In genomic region chr3L:17485280-17485792, dm6 we compare ENCODE assay signal across 1 fruit fly cellular context.
TF ChIP-seq lines count a peak whose summit lies in the region.

No protein-coding gene starts in this region.

TF ChIP-seq in whole organism, embryonic, 481 proteins besides CTCF, POLR2A, EP300 and RAD21 (continued from another document and continues in another):
- TF ChIP-seq CG31441 (GFP tag; IDR thresholded peaks at IDR 0.05; lab: Robert Waterston, UW) (peak; percentile 85), Poxn (GFP tag; IDR thresholded peaks at IDR 0.05; lab: Robert Waterston, UW) (no peak), odd (GFP tag; optimal IDR thresholded peaks at IDR 0.05; lab: Kevin White, UChicago) (peak; percentile 88), Dip3 (GFP tag; optimal IDR thresholded peaks at IDR 0.05; lab: Kevin White, UChicago) (no peak), CG11504 (tag; optimal IDR thresholded peaks at IDR 0.05; lab: Kevin White, UChicago) (peak; percentile 63), CG34422 (GFP tag; IDR thresholded peaks at IDR 0.05; lab: Robert Waterston, UW) (peak; percentile 37; the same call in 2 of the 3 replicates), CG17385 (GFP tag; optimal IDR thresholded peaks at IDR 0.05; lab: Kevin White, UChicago) (peak; percentile 71), CG11398 (GFP tag; optimal IDR thresholded peaks at IDR 0.05; lab: Kevin White, UChicago) (peak; percentile 64), CG13775 (GFP tag; optimal IDR thresholded peaks at IDR 0.05; lab: Kevin White, UChicago) (peak; percentile 15), CG8924 (tag; optimal IDR thresholded peaks at IDR 0.05; lab: Kevin White, UChicago) (peak; percentile 81), Chrac-16 (GFP tag; optimal IDR thresholded peaks at IDR 0.05; lab: Kevin White, UChicago) (peak; percentile 38), CG12104 (GFP tag; optimal IDR thresholded peaks at IDR 0.05; lab: Kevin White, UChicago) (peak; percentile 52), Dref (GFP tag; IDR thresholded peaks at IDR 0.05; lab: Robert Waterston, UW) (no peak), GATAe (GFP tag; conservative IDR thresholded peaks at IDR 0.05; lab: Robert Waterston, UW) (no peak), pfk (GFP tag; optimal IDR thresholded peaks at IDR 0.05; lab: Kevin White, UChicago) (peak; percentile 69), CG8281 (tag; optimal IDR thresholded peaks at IDR 0.05; lab: Kevin White, UChicago) (peak; percentile 87), Hand (GFP tag; optimal IDR thresholded peaks at IDR 0.05; lab: Kevin White, UChicago) (no peak), CG11723 (GFP tag; optimal IDR thresholded peaks at IDR 0.05; lab: Kevin White, UChicago) (peak; percentile 87), hkb (optimal IDR thresholded peaks at IDR 0.05; lab: Kevin White, UChicago) (no peak), hkb (GFP tag; IDR thresholded peaks at IDR 0.05; lab: Robert Waterston, UW) (peak; percentile 66), C15 (GFP tag; IDR thresholded peaks at IDR 0.05; lab: Robert Waterston, UW) (no peak), dm (GFP tag; optimal IDR thresholded peaks at IDR 0.05; lab: Kevin White, UChicago) (no peak), MTF-1 (GFP tag; optimal IDR thresholded peaks at IDR 0.05; lab: Kevin White, UChicago; ENCODE audit: borderline replicate concordance) (peak; percentile 96), tin (GFP tag; optimal IDR thresholded peaks at IDR 0.05; lab: Kevin White, UChicago) (peak; percentile 27), bcd (GFP tag; optimal IDR thresholded peaks at IDR 0.05; lab: Kevin White, UChicago) (peak; percentile 71), CG8765 (GFP tag; IDR thresholded peaks at IDR 0.05; lab: Robert Waterston, UW) (no peak), Oaz (GFP tag; IDR thresholded peaks at IDR 0.05; lab: Robert Waterston, UW) (0 out of 2 replicates have a peak, but pooled peaks have one; percentile 15), unc-4 (GFP tag; IDR thresholded peaks at IDR 0.05; lab: Robert Waterston, UW; ENCODE audit: partially characterized antibody) (no peak), Six4 (GFP tag; optimal IDR thresholded peaks at IDR 0.05; lab: Kevin White, UChicago) (peak; percentile 66), E2f2 (GFP tag; IDR thresholded peaks at IDR 0.05; lab: Robert Waterston, UW) (peak; percentile 19; the same call in 1 of the 2 replicates), CG6683 (GFP tag; optimal IDR thresholded peaks at IDR 0.05; lab: Kevin White, UChicago) (peak; percentile 17), D19B (GFP tag; optimal IDR thresholded peaks at IDR 0.05; lab: Kevin White, UChicago) (no peak), stc (GFP tag; IDR thresholded peaks at IDR 0.05; lab: Robert Waterston, UW) (peak; percentile 66; the same call in 1 of the 2 replicates), Bdp1 (GFP tag; optimal IDR thresholded peaks at IDR 0.05; lab: Kevin White, UChicago) (peak; percentile 35), CG4328 (GFP tag; optimal IDR thresholded peaks at IDR 0.05; lab: Kevin White, UChicago) (peak; percentile 76), CG9609 (GFP tag; optimal IDR thresholded peaks at IDR 0.05; lab: Kevin White, UChicago) (no peak), cas (GFP tag; IDR thresholded peaks at IDR 0.05; lab: Robert Waterston, UW) (no peak), CG12236 (GFP tag; optimal IDR thresholded peaks at IDR 0.05; lab: Kevin White, UChicago) (peak; percentile 86), MBD-R2 (GFP tag; IDR thresholded peaks at IDR 0.05; lab: Robert Waterston, UW) (no peak), mam (GFP tag; optimal IDR thresholded peaks at IDR 0.05; lab: Kevin White, UChicago) (no peak), psq (GFP tag; optimal IDR thresholded peaks at IDR 0.05; lab: Kevin White, UChicago) (peak; percentile 12), CG5180 (GFP tag; optimal IDR thresholded peaks at IDR 0.05; lab: Kevin White, UChicago) (peak; percentile 80), CG6175 (GFP tag; IDR thresholded peaks at IDR 0.05; lab: Robert Waterston, UW) (no peak), h (optimal IDR thresholded peaks at IDR 0.05; lab: Kevin White, UChicago) (no peak), CG11560 (tag; IDR thresholded peaks at IDR 0.05; lab: Robert Waterston, UW) (no peak), chinmo (GFP tag; IDR thresholded peaks at IDR 0.05; lab: Robert Waterston, UW; ENCODE audit: partially characterized antibody) (0 out of 4 replicates have a peak, but pooled peaks have one; percentile 23), zfh2 (GFP tag; optimal IDR thresholded peaks at IDR 0.05; lab: Kevin White, UChicago) (no peak), CG10321 (GFP tag; IDR thresholded peaks at IDR 0.05; lab: Robert Waterston, UW) (no peak), CG12219 (GFP tag; optimal IDR thresholded peaks at IDR 0.05; lab: Kevin White, UChicago) (peak; percentile 84), CG16815 (GFP tag; optimal IDR thresholded peaks at IDR 0.05; lab: Kevin White, UChicago) (no peak), CG10209 (GFP tag; optimal IDR thresholded peaks at IDR 0.05; lab: Kevin White, UChicago) (peak; percentile 79), CG7357 (GFP tag; IDR thresholded peaks at IDR 0.05; lab: Robert Waterston, UW) (no peak), Neu2 (GFP tag; optimal IDR thresholded peaks at IDR 0.05; lab: Kevin White, UChicago; ENCODE audit: borderline replicate concordance) (no peak), ems (GFP tag; optimal IDR thresholded peaks at IDR 0.05; lab: Kevin White, UChicago) (no peak), gro (GFP tag; optimal IDR thresholded peaks at IDR 0.05; lab: Kevin White, UChicago) (no peak), CG10431 (GFP tag; optimal IDR thresholded peaks at IDR 0.05; lab: Kevin White, UChicago) (peak; percentile 95), CG16779 (GFP tag; IDR thresholded peaks at IDR 0.05; lab: Robert Waterston, UW) (no peak), Ravus (GFP tag; IDR thresholded peaks at IDR 0.05; lab: Robert Waterston, UW) (no peak), Bgb (GFP tag; IDR thresholded peaks at IDR 0.05; lab: Robert Waterston, UW; ENCODE audit: partially characterized antibody) (no peak), CG1792 (GFP tag; optimal IDR thresholded peaks at IDR 0.05; lab: Kevin White, UChicago) (peak; percentile 73), ac (GFP tag; optimal IDR thresholded peaks at IDR 0.05; lab: Kevin White, UChicago) (peak; percentile 92), CG11085 (GFP tag; IDR thresholded peaks at IDR 0.05; lab: Robert Waterston, UW) (no peak), CG4820 (GFP tag; optimal IDR thresholded peaks at IDR 0.05; lab: Kevin White, UChicago) (peak; percentile 58), CG11093 (GFP tag; IDR thresholded peaks at IDR 0.05; lab: Robert Waterston, UW) (0 out of 3 replicates have a peak, but pooled peaks have one; percentile 30), CG4854 (GFP tag; optimal IDR thresholded peaks at IDR 0.05; lab: Kevin White, UChicago) (peak; percentile 67), CkIIα-i1 (GFP tag; IDR thresholded peaks at IDR 0.05; lab: Robert Waterston, UW) (no peak), repo (GFP tag; optimal IDR thresholded peaks at IDR 0.05; lab: Kevin White, UChicago) (peak; percentile 69), pros (GFP tag; optimal IDR thresholded peaks at IDR 0.05; lab: Kevin White, UChicago) (peak; percentile 12), HmgD (GFP tag; optimal IDR thresholded peaks at IDR 0.05; lab: Kevin White, UChicago) (peak; percentile 21), Lim3 (GFP tag; IDR thresholded peaks at IDR 0.05; lab: Robert Waterston, UW) (no peak), Nf-YB (GFP tag; optimal IDR thresholded peaks at IDR 0.05; lab: Kevin White, UChicago) (peak; percentile 66), shn (GFP tag; optimal IDR thresholded peaks at IDR 0.05; lab: Kevin White, UChicago) (peak; percentile 38), Dad (GFP tag; optimal IDR thresholded peaks at IDR 0.05; lab: Kevin White, UChicago) (no peak), CG13894 (tag; optimal IDR thresholded peaks at IDR 0.05; lab: Kevin White, UChicago) (no peak), CG14050 (GFP tag; IDR thresholded peaks at IDR 0.05; lab: Robert Waterston, UW) (no peak), CG2129 (GFP tag; IDR thresholded peaks at IDR 0.05; lab: Robert Waterston, UW; ENCODE audit: partially characterized antibody) (no peak), CG12659 (GFP tag; optimal IDR thresholded peaks at IDR 0.05; lab: Kevin White, UChicago) (peak; percentile 40), CG9727 (GFP tag; optimal IDR thresholded peaks at IDR 0.05; lab: Kevin White, UChicago) (peak; percentile 80), da (GFP tag; optimal IDR thresholded peaks at IDR 0.05; lab: Kevin White, UChicago) (peak; percentile 40), zen (tag; optimal IDR thresholded peaks at IDR 0.05; lab: Kevin White, UChicago) (peak; percentile 36), CG3281 (GFP tag; optimal IDR thresholded peaks at IDR 0.05; lab: Kevin White, UChicago) (peak; percentile 24), schlank (tag; optimal IDR thresholded peaks at IDR 0.05; lab: Kevin White, UChicago) (no peak), CG7372 (GFP tag; IDR thresholded peaks at IDR 0.05; lab: Robert Waterston, UW) (no peak), tup (GFP tag; optimal IDR thresholded peaks at IDR 0.05; lab: Kevin White, UChicago) (peak; percentile 62), btn (GFP tag; optimal IDR thresholded peaks at IDR 0.05; lab: Kevin White, UChicago) (peak; percentile 43), D19A (tag; optimal IDR thresholded peaks at IDR 0.05; lab: Kevin White, UChicago) (peak; percentile 70), salm (tag; optimal IDR thresholded peaks at IDR 0.05; lab: Kevin White, UChicago) (peak; percentile 90), dati (GFP tag; IDR thresholded peaks at IDR 0.05; lab: Robert Waterston, UW) (no peak), knrl (GFP tag; IDR thresholded peaks at IDR 0.05; lab: Robert Waterston, UW; ENCODE audit: partially characterized antibody) (no peak), Nf-YC (tag; optimal IDR thresholded peaks at IDR 0.05; lab: Kevin White, UChicago) (no peak), ttk (GFP tag; IDR thresholded peaks at IDR 0.05; lab: Robert Waterston, UW) (no peak), sim (GFP tag; IDR thresholded peaks at IDR 0.05; lab: Robert Waterston, UW) (peak; percentile 82; the same call in 1 of the 2 replicates), jing (GFP tag; optimal IDR thresholded peaks at IDR 0.05; lab: Kevin White, UChicago) (no peak), Ets65A (GFP tag; lab: Kevin White, UChicago) (peak; percentile 80), az2 (GFP tag; optimal IDR thresholded peaks at IDR 0.05; lab: Kevin White, UChicago) (peak; percentile 39), Dll (GFP tag; IDR thresholded peaks at IDR 0.05; lab: Robert Waterston, UW; ENCODE audit: partially characterized antibody) (no peak), CG15514 (GFP tag; optimal IDR thresholded peaks at IDR 0.05; lab: Kevin White, UChicago) (no peak), Sry-δ (GFP tag; optimal IDR thresholded peaks at IDR 0.05; lab: Kevin White, UChicago) (peak; percentile 26), CG31365 (tag; optimal IDR thresholded peaks at IDR 0.05; lab: Kevin White, UChicago) (peak; percentile 80), Usf (GFP tag; optimal IDR thresholded peaks at IDR 0.05; lab: Kevin White, UChicago) (peak; percentile 18), gcm2 (GFP tag; optimal IDR thresholded peaks at IDR 0.05; lab: Kevin White, UChicago) (no peak), nmo (GFP tag; optimal IDR thresholded peaks at IDR 0.05; lab: Kevin White, UChicago) (peak; percentile 57), CG6813 (GFP tag; optimal IDR thresholded peaks at IDR 0.05; lab: Kevin White, UChicago) (peak; percentile 95), CG12744 (GFP tag; optimal IDR thresholded peaks at IDR 0.05; lab: Kevin White, UChicago) (peak; percentile 1), Spps (tag; optimal IDR thresholded peaks at IDR 0.05; lab: Kevin White, UChicago) (peak; percentile 84), fd96Cb (tag; optimal IDR thresholded peaks at IDR 0.05; lab: Kevin White, UChicago) (peak; percentile 61), ssp (GFP tag; IDR thresholded peaks at IDR 0.05; lab: Robert Waterston, UW) (no peak; the same call in 1 of the 2 replicates), Ssrp (tag; optimal IDR thresholded peaks at IDR 0.05; lab: Kevin White, UChicago) (peak; percentile 42), prd (optimal IDR thresholded peaks at IDR 0.05; lab: Kevin White, UChicago) (no peak), prd (GFP tag; IDR thresholded peaks at IDR 0.05; lab: Robert Waterston, UW) (peak; percentile 18; the same call in 1 of the 3 replicates), CG2199 (GFP tag; IDR thresholded peaks at IDR 0.05; lab: Robert Waterston, UW) (peak; percentile 73; the same call in 2 of the 3 replicates), CG14965 (GFP tag; optimal IDR thresholded peaks at IDR 0.05; lab: Kevin White, UChicago; ENCODE audit: borderline replicate concordance) (peak; percentile 53), sc (optimal IDR thresholded peaks at IDR 0.05; lab: Kevin White, UChicago) (no peak), sc (GFP tag; optimal IDR thresholded peaks at IDR 0.05; lab: Kevin White, UChicago) (peak; percentile 89), ci (GFP tag; IDR thresholded peaks at IDR 0.05; lab: Robert Waterston, UW) (peak; percentile 94), CG18764 (GFP tag; optimal IDR thresholded peaks at IDR 0.05; lab: Kevin White, UChicago) (peak; percentile 80), luna (GFP tag; optimal IDR thresholded peaks at IDR 0.05; lab: Kevin White, UChicago) (no peak), CG7271 (tag; optimal IDR thresholded peaks at IDR 0.05; lab: Kevin White, UChicago) (peak; percentile 56), Kr (GFP tag; optimal IDR thresholded peaks at IDR 0.05; lab: Kevin White, UChicago) (peak; percentile 89), eyg (GFP tag; optimal IDR thresholded peaks at IDR 0.05; lab: Kevin White, UChicago) (peak; percentile 16), dan (GFP tag; IDR thresholded peaks at IDR 0.05; lab: Robert Waterston, UW) (no peak), Ptx1 (GFP tag; IDR thresholded peaks at IDR 0.05; lab: Robert Waterston, UW) (peak; percentile 35; the same call in 1 of the 2 replicates), unpg (GFP tag; optimal IDR thresholded peaks at IDR 0.05; lab: Kevin White, UChicago) (peak; percentile 85), Deaf1 (tag; optimal IDR thresholded peaks at IDR 0.05; lab: Kevin White, UChicago) (peak; percentile 4), Atf6 (GFP tag; IDR thresholded peaks at IDR 0.05; lab: Robert Waterston, UW) (no peak), abd-A (tag; optimal IDR thresholded peaks at IDR 0.05; lab: Kevin White, UChicago) (no peak), ranshi (GFP tag; IDR thresholded peaks at IDR 0.05; lab: Robert Waterston, UW) (peak; percentile 60; the same call in 1 of the 2 replicates), Fer3 (tag; optimal IDR thresholded peaks at IDR 0.05; lab: Kevin White, UChicago) (peak; percentile 49), Mad (GFP tag; optimal IDR thresholded peaks at IDR 0.05; lab: Kevin White, UChicago) (peak; percentile 29), CG18476 (GFP tag; optimal IDR thresholded peaks at IDR 0.05; lab: Kevin White, UChicago) (peak; percentile 43), CoRest (tag; optimal IDR thresholded peaks at IDR 0.05; lab: Kevin White, UChicago) (peak; percentile 46), dimm (GFP tag; IDR thresholded peaks at IDR 0.05; lab: Robert Waterston, UW) (no peak)
